Worm (Caenorhabditis elegans): ENCODE data around the gene sgo-1.
A peak's percentile ranks its signal among the peaks of the same experiment; 100 is the strongest.

Gene sgo-1

DNA sequence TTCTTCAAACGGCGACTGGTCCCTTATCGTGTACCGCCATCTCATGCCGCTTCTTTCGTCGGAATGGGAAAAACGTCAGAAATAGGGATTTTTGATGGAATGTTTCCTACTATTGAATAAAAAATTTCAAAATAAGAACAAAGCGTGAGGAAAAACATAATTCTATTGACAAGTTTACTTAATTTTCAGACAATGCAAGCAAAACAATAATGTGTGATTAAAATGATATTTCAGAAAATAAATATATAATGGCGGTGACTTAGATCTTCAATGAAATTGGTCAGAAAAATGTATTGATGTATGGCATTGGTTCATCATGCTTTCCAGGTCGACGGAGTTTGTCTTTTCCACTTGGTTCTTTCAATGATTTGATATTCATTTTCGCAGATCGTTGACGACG, 1.6 kb downstream of the sgo-1 start, which contains the start of gene ntp-1:
ntp-1 (minus strand) TSS at position 101 of the 400 bp plus-strand sequence.
- TF ChIP-seq blmp-1 (tag; optimal IDR thresholded peaks at IDR 0.05) (no peak), lsy-2 (tag; optimal IDR thresholded peaks at IDR 0.05) (no peak), nhr-12 (tag; optimal IDR thresholded peaks at IDR 0.05) (no peak), sem-2 (GFP tag; optimal IDR thresholded peaks at IDR 0.05) (no peak), M03D4.4 (tag; optimal IDR thresholded peaks at IDR 0.05) (no peak), unc-120 (tag; optimal IDR thresholded peaks at IDR 0.05; ENCODE audit: poor library complexity, severe bottlenecking) (no peak), ham-2 (GFP tag; optimal IDR thresholded peaks at IDR 0.05) (no peak), ceh-39 (tag; optimal IDR thresholded peaks at IDR 0.05) (no peak), tbx-8 (GFP tag; optimal IDR thresholded peaks at IDR 0.05) (no peak), ceh-83 (GFP tag; optimal IDR thresholded peaks at IDR 0.05) (no peak), elt-3 (tag; optimal IDR thresholded peaks at IDR 0.05) (no peak), ceh-43 (GFP tag; optimal IDR thresholded peaks at IDR 0.05) (no peak)

DNA sequence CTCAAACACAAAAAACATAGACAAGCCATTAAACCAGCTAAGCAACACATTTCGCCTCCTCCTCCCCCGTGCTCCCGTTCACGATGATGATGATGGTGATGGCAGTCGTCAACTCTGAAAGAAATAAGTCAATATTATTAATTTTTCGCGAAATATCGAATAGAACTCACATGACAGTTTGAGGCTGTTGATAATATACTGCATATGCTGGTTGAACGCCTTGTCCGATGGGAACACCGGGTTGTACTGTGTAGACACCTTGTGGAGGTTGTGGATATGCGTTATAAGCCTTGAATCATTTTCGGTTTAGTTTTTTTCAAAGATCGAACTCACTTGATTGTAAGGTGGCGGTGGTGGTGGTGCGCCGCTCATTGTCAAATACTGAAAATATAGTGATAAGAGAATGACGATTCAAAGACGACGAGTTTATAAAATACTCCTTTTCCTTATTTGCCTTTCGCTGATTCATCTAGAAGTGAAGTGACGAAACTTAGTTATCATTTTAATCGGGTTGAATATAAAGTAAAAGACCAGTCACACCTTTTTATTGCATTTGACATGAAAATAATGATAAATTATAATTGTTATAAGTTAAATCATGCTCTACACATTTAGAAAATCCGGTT, 4.3 kb downstream of the sgo-1 start, which contains the start of gene C33H5.13:
C33H5.13 (minus strand) TSS at position 443 of the 626 bp plus-strand sequence.
- TF ChIP-seq drap-1 (GFP tag; optimal IDR thresholded peaks at IDR 0.05) (no peak), nhr-28 (tag; optimal IDR thresholded peaks at IDR 0.05) (no peak), hlh-1 (tag; optimal IDR thresholded peaks at IDR 0.05) (no peak), snpc-4 (tag; optimal IDR thresholded peaks at IDR 0.05) (no peak), elt-3 (tag; optimal IDR thresholded peaks at IDR 0.05) (no peak), unc-62 (GFP tag; optimal IDR thresholded peaks at IDR 0.05) (no peak), ztf-11 (tag; optimal IDR thresholded peaks at IDR 0.05) (no peak), ceh-43 (GFP tag; optimal IDR thresholded peaks at IDR 0.05) (no peak), bed-3 (GFP tag; optimal IDR thresholded peaks at IDR 0.05) (no peak), blmp-1 (tag; optimal IDR thresholded peaks at IDR 0.05) (no peak), sem-2 (GFP tag; optimal IDR thresholded peaks at IDR 0.05) (no peak), sptf-1 (tag; optimal IDR thresholded peaks at IDR 0.05) (no peak), unc-120 (tag; optimal IDR thresholded peaks at IDR 0.05; ENCODE audit: poor library complexity, severe bottlenecking) (no peak), nhr-12 (tag; optimal IDR thresholded peaks at IDR 0.05) (no peak), lsy-2 (tag; optimal IDR thresholded peaks at IDR 0.05) (no peak), cnd-1 (tag; optimal IDR thresholded peaks at IDR 0.05) (no peak), mls-2 (tag; optimal IDR thresholded peaks at IDR 0.05) (no peak), elt-1 (tag; optimal IDR thresholded peaks at IDR 0.05; ENCODE audit: borderline replicate concordance, insufficient read depth) (no peak), nhr-237 (tag; optimal IDR thresholded peaks at IDR 0.05) (no peak), tbx-8 (GFP tag; optimal IDR thresholded peaks at IDR 0.05) (no peak)

DNA sequence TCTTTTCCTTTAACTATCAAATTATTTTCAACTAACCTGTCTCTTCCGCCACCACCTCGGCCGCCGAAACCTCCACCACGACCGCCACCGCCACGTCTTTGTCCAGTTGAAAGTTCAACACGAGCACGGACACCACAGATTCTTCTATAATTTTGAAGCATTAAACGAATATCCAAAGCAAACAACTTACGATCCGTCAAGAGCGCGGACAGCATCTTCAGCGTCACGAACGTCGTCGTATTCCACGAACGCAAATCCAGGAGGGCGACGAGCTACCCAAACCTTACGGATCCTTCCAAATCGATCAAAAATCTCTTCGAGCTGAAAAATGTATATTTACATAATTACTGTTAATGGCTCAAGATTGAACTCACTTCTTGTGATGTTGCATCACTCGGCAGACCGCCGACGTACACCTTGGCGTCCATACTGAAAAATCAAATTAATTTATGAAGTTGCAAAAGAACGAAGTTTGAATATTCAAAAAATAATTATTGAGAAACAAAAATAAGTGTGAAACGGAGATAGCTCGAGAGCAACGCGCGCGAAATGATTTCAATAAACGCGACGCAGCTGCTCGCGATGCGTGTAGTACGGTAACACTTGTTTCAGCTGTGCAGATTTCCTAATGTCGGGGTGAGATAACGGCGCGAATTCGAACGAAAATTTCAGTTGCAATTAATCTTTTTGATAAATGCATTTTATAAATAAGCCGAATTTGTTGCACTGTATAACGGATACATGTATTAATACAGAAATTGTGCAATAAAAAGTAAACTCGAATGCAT, 5.3 kb downstream of the sgo-1 start, which contains the start of gene rsp-6:
rsp-6 (minus strand) TSS at position 429 of the 788 bp plus-strand sequence.
- TF ChIP-seq mab-5 (tag; optimal IDR thresholded peaks at IDR 0.05) = no peak
- TF ChIP-seq elt-3 (tag; optimal IDR thresholded peaks at IDR 0.05) = no peak
- peak; percentile 77 for TF ChIP-seq unc-62 (GFP tag; optimal IDR thresholded peaks at IDR 0.05)
- TF ChIP-seq ces-1 (GFP tag; optimal IDR thresholded peaks at IDR 0.05) = peak; percentile 87
- TF ChIP-seq ceh-83 (GFP tag; optimal IDR thresholded peaks at IDR 0.05) = no peak
- TF ChIP-seq lsy-2 (tag; optimal IDR thresholded peaks at IDR 0.05) = peak; percentile 98
- TF ChIP-seq nhr-28 (tag; optimal IDR thresholded peaks at IDR 0.05) = no peak
- peak; percentile 95 for TF ChIP-seq hlh-1 (tag; optimal IDR thresholded peaks at IDR 0.05)
- TF ChIP-seq unc-120 (tag; optimal IDR thresholded peaks at IDR 0.05; ENCODE audit: poor library complexity, severe bottlenecking) = peak; percentile 56
- peak; percentile 86 for TF ChIP-seq nhr-237 (tag; optimal IDR thresholded peaks at IDR 0.05)
- no peak for TF ChIP-seq nhr-2 (tag; optimal IDR thresholded peaks at IDR 0.05)
- peak; percentile 86 for TF ChIP-seq ceh-39 (tag; optimal IDR thresholded peaks at IDR 0.05)
- TF ChIP-seq unc-39 (tag; optimal IDR thresholded peaks at IDR 0.05) = no peak
- TF ChIP-seq tbx-8 (GFP tag; optimal IDR thresholded peaks at IDR 0.05) = no peak
- TF ChIP-seq elt-1 (tag; optimal IDR thresholded peaks at IDR 0.05; ENCODE audit: borderline replicate concordance, insufficient read depth) = peak; percentile 30
- TF ChIP-seq nhr-12 (tag; optimal IDR thresholded peaks at IDR 0.05) = peak; percentile 2
- no peak for TF ChIP-seq sem-2 (GFP tag; optimal IDR thresholded peaks at IDR 0.05)
- TF ChIP-seq pha-4 (tag; optimal IDR thresholded peaks at IDR 0.05) = peak; percentile 94
- TF ChIP-seq zip-8 (tag; optimal IDR thresholded peaks at IDR 0.05) = no peak
- peak; percentile 85 for TF ChIP-seq lin-13 (tag; optimal IDR thresholded peaks at IDR 0.05)
- TF ChIP-seq mep-1 (tag; optimal IDR thresholded peaks at IDR 0.05) = peak; percentile 98
- no peak for TF ChIP-seq snpc-4 (tag; optimal IDR thresholded peaks at IDR 0.05)
- peak; percentile 58 for TF ChIP-seq cnd-1 (tag; optimal IDR thresholded peaks at IDR 0.05)
- TF ChIP-seq drap-1 (GFP tag; optimal IDR thresholded peaks at IDR 0.05) = peak; percentile 20
- TF ChIP-seq sptf-1 (tag; optimal IDR thresholded peaks at IDR 0.05) = peak; percentile 6

Data from whole organism, mixed stage, embryonic.